2 worm cellular contexts compared by ENCODE assay signal in genomic region chrIV:16551982-16552381, ce11.
A peak's percentile ranks its signal among the peaks of the same experiment; 100 is the strongest.
TF ChIP-seq lines count a peak whose summit lies in the region.
"Not testable (repeated sequence)": the region's sequence is repeated elsewhere in the genome, so short reads cannot be mapped to it uniquely, and the experiment has no call there.

No protein-coding gene starts in this region.

TF ChIP-seq in whole organism, L4 larva, 104 proteins besides CTCF, POLR2A, EP300 and RAD21:
- peak; percentile 90 for TF ChIP-seq snpc-1.2 (GFP tag; IDR thresholded peaks at IDR 0.05; lab: Robert Waterston, UW)
TF ChIP-seq in whole organism, L4 larva: peak in this region for 1; not testable (repeated sequence) for 103.

TF ChIP-seq in whole organism, young adult, 124 proteins besides CTCF, POLR2A, EP300 and RAD21:
- peak; percentile 85 for TF ChIP-seq attf-6 (GFP tag; IDR thresholded peaks at IDR 0.05; lab: Robert Waterston, UW)
- TF ChIP-seq hmg-1.2 (GFP tag; IDR thresholded peaks at IDR 0.05; lab: Robert Waterston, UW): 0 out of 2 replicates have a peak, but pooled peaks have one; percentile 26
- TF ChIP-seq rpc-1 (optimal IDR thresholded peaks at IDR 0.05; lab: Kevin White, UChicago): not testable (repeated sequence)
- peak; percentile 6 for TF ChIP-seq rpc-1 (tag; optimal IDR thresholded peaks at IDR 0.05; lab: Kevin White, UChicago)
